Worm (Caenorhabditis elegans) whole organism, midembryonic: Measurements from ENCODE around the gene irld-20.
A peak's percentile ranks its signal among the peaks of the same experiment; 100 is the strongest.

Experiments
- T22C8.4 ChIP-seq: fragments of 200-800 bp; sonication (Bioruptor generic); IDR thresholded peaks from 2 replicates; pipeline ENCODE4 v1.3.6; 2022; ENCODE audit warnings: missing genetic modification characterization, missing compliant biosample characterization
- cog-1 ChIP-seq: sonication (generic microtip); optimal IDR thresholded peaks from 2 replicates; lab custom pipeline; 2016; ENCODE audit warnings: missing genetic modification characterization, missing compliant biosample characterization
- flt-1 ChIP-seq: fragments of 200-800 bp; sonication (Bioruptor generic); IDR thresholded peaks from 2 replicates; pipeline ENCODE4 v1.3.6; 2022; ENCODE audit warnings: missing genetic modification characterization, missing compliant biosample characterization
- klf-2 ChIP-seq: fragments of 200-800 bp; sonication (Bioruptor generic); conservative IDR thresholded peaks from 2 replicates; pipeline ENCODE4 v1.3.6; 2022; ENCODE audit warnings: missing genetic modification reagents, missing genetic modification characterization, missing compliant biosample characterization
- med-1 ChIP-seq: sonication (generic microtip); optimal IDR thresholded peaks from 2 replicates; lab custom pipeline; 2017; ENCODE audit warnings: missing genetic modification characterization, mild to moderate bottlenecking, missing compliant biosample characterization, antibody characterized with exemption, missing genetic modification reagents; ENCODE audit not compliant: insufficient read depth
- ref-1 ChIP-seq: fragments of 200-800 bp; sonication (Bioruptor generic); conservative IDR thresholded peaks from 2 replicates; pipeline ENCODE4 v1.3.6; 2022; ENCODE audit warnings: missing genetic modification reagents, missing genetic modification characterization, missing compliant biosample characterization
- tab-1 ChIP-seq: fragments of 200-800 bp; sonication (Bioruptor generic); IDR thresholded peaks from 2 replicates; pipeline ENCODE4 v1.3.6; 2022; ENCODE audit warnings: missing genetic modification characterization, missing compliant biosample characterization
- ztf-23 ChIP-seq: fragments of 200-800 bp; sonication (Bioruptor generic); IDR thresholded peaks from 2 replicates; pipeline ENCODE4 v1.3.6; 2022; ENCODE audit warnings: missing genetic modification reagents, missing genetic modification characterization, missing compliant biosample characterization
- ztf-29 ChIP-seq: fragments of 200-800 bp; sonication (Bioruptor generic); IDR thresholded peaks from 2 replicates; pipeline ENCODE4 v1.3.6; 2022; ENCODE audit warnings: missing genetic modification reagents, missing genetic modification characterization, missing compliant biosample characterization

Gene irld-20

ce11 chrIII:12785427-12785826 is 34.5 kb downstream of the irld-20 start:
- no peak for TF ChIP-seq flt-1
- no peak for TF ChIP-seq ref-1
- no peak for TF ChIP-seq klf-2 (GFP tag; lab: Robert Waterston, UW)
- no peak for TF ChIP-seq tab-1 (GFP tag; lab: Robert Waterston, UW)
- TF ChIP-seq T22C8.4 (GFP tag; lab: Robert Waterston, UW) = no peak
- no peak for TF ChIP-seq ztf-29 (GFP tag; lab: Robert Waterston, UW)
- no peak for TF ChIP-seq cog-1
- TF ChIP-seq ztf-23 (GFP tag; lab: Robert Waterston, UW) = no peak

DNA sequence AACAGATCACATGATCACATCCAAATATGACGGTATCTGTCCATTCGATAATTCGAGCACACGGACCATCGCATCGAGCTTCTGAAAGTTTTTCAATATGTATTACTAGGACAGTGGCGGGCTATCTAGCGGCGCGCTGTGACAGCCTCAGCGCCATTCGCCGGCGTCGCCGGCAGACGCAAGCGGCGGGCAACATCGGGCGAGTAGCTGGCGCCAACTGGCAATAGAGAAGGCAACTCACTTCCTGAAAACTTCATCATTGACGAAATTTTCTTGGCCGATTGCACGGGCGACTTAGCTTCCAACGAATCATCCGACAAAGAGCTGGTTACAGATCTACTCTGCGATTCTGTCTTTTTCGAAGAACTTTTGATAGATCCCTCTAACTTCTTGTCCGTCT is 37.3 kb downstream of the irld-20 start:
- TF ChIP-seq cog-1 = no peak
- no peak for TF ChIP-seq flt-1
- TF ChIP-seq T22C8.4 (GFP tag; lab: Robert Waterston, UW) = no peak
- no peak for TF ChIP-seq tab-1 (GFP tag; lab: Robert Waterston, UW)
- TF ChIP-seq ztf-23 (GFP tag; lab: Robert Waterston, UW) = no peak
- no peak for TF ChIP-seq klf-2 (GFP tag; lab: Robert Waterston, UW)
- TF ChIP-seq ref-1 = no peak
- TF ChIP-seq med-1 (GFP tag; lab: Kevin White, UChicago) = no peak
- no peak for TF ChIP-seq ztf-29 (GFP tag; lab: Robert Waterston, UW)

DNA sequence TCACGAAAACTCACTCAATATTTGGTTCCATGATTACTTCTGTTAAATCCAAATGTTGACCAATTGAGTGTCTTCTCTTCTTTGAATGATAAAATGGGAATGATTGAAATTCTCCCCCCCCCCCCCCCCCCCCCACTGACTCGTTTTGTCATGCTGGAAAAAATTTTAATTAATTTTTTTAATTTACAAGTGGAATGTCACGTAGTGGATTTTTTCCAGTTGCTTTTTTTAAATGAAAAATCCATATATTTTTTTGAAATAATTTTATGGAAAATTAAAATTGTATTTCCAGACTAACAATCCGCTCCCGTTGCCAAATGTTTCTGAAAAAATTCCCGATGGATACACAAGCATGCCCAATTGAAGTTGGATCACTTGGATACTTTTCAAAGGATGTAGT is 38.5 kb downstream of the irld-20 start, which contains the start of gene BE10.1:
Gene BE10.1 (minus strand): TSS at position 101 of the 400 bp plus-strand sequence.
- TF ChIP-seq flt-1 = no peak
- no peak for TF ChIP-seq klf-2 (GFP tag; lab: Robert Waterston, UW)
- TF ChIP-seq tab-1 (GFP tag; lab: Robert Waterston, UW) = no peak
- no peak for TF ChIP-seq ztf-29 (GFP tag; lab: Robert Waterston, UW)
- TF ChIP-seq ztf-23 (GFP tag; lab: Robert Waterston, UW) = no peak
- TF ChIP-seq ref-1 = no peak
- no peak for TF ChIP-seq cog-1
- no peak for TF ChIP-seq T22C8.4 (GFP tag; lab: Robert Waterston, UW)
- TF ChIP-seq med-1 (GFP tag; lab: Kevin White, UChicago) = no peak

ce11 chrIII:12794200-12794599 is 43.3 kb downstream of the irld-20 start:
- TF ChIP-seq ztf-23 (GFP tag; lab: Robert Waterston, UW) (no peak), T22C8.4 (GFP tag; lab: Robert Waterston, UW) (peak; percentile 81), ref-1 (no peak)

ce11 chrIII:12798469-12798868 is 47.6 kb downstream of the irld-20 start, which contains the start of gene agmo-1:
agmo-1 (minus strand) TSS chrIII:12798569.
- TF ChIP-seq ztf-29 (GFP tag; lab: Robert Waterston, UW) (no peak), T22C8.4 (GFP tag; lab: Robert Waterston, UW) (no peak), med-1 (GFP tag; lab: Kevin White, UChicago) (no peak), tab-1 (GFP tag; lab: Robert Waterston, UW) (no peak), klf-2 (GFP tag; lab: Robert Waterston, UW) (no peak), ref-1 (no peak), cog-1 (no peak), flt-1 (no peak), ztf-23 (GFP tag; lab: Robert Waterston, UW) (no peak)

ce11 chrIII:12800529-12800928 is 49.6 kb downstream of the irld-20 start:
- TF ChIP-seq cog-1 (no peak), ztf-23 (GFP tag; lab: Robert Waterston, UW) (no peak), T22C8.4 (GFP tag; lab: Robert Waterston, UW) (no peak), tab-1 (GFP tag; lab: Robert Waterston, UW) (no peak), ztf-29 (GFP tag; lab: Robert Waterston, UW) (no peak), ref-1 (no peak), flt-1 (no peak), klf-2 (GFP tag; lab: Robert Waterston, UW) (no peak), med-1 (GFP tag; lab: Kevin White, UChicago) (no peak)
